Worm (Caenorhabditis elegans): ENCODE data around the gene msp-56.

The msp-56 gene

DNA sequence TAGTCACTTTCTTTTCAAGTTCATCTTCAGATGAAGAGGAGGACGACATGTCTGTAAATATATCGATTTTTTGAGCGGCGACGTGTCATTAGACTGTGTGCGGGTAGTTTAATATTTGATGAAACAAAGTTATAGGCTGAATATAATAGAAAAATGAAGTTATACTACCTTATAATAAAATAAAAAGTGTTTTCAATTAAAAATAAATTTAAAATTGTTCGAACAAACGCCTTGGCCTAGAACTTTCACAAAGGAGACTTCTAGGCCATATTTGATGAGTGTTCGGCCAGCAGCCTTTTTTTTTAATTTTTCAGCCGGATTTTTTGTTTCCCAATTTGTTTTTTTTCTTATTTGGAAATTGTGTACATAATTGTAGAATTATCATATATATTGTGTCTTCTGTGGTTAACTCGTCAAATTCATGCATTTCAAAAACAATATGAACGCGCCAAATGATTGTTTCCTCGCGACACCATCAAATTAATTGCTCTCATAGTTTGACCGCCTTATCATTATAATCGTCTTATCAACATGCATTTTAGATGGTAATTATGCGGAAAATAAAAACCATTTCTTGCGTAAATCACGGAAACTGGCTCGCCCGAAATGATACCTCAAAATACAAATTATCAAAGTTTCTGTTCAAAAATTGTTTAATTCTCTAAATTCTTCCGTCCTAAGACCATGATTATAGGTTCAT is 43.9 kb upstream of the msp-56 start, which contains the start of gene T13F2.2 (continued):
- TF ChIP-seq lin-35 (GFP tag; optimal IDR thresholded peaks at IDR 0.05), result peak in 1 of 2 experiments; percentile 15

DNA sequence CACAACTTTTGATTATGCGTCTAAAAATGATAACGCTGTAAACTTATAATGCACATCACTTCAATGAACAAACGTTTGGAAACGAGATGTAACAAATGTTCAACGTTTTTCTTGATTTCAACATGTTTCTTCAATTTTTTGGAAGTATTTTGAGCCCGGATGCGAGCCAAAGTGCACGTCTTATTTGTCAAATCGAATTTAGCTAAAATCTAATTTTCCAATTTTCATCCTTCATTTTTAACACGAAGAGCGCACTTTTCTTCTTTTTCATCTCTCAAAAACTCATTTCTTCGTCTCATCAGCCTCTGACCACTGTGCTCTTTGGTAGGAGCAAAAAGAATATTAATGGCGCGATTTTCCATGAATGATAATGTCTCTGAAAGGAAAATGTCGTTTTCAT is 43.0 kb upstream of the msp-56 start:
- TF ChIP-seq ces-1 (GFP tag; optimal IDR thresholded peaks at IDR 0.05) (peak; percentile 72), ceh-90 (tag; optimal IDR thresholded peaks at IDR 0.05) (no peak), efl-1 (optimal IDR thresholded peaks at IDR 0.05) (no peak), efl-1 (GFP tag; optimal IDR thresholded peaks at IDR 0.05 in 1 of 2) (no peak), isw-1 (GFP tag; IDR thresholded peaks at IDR 0.05) (no peak), nhr-90 (tag; optimal IDR thresholded peaks at IDR 0.05; ENCODE audit: poor library complexity) (no peak), ztf-11 (tag; optimal IDR thresholded peaks at IDR 0.05) (no peak), lin-39 (tag; optimal IDR thresholded peaks at IDR 0.05) (no peak), hlh-17 (GFP tag; optimal IDR thresholded peaks at IDR 0.05; ENCODE audit: borderline replicate concordance) (no peak), nhr-77 (tag; optimal IDR thresholded peaks at IDR 0.05) (no peak), ama-1 (optimal IDR thresholded peaks at IDR 0.05) (no peak), mef-2 (tag; optimal IDR thresholded peaks at IDR 0.05) (no peak), alr-1 (tag; optimal IDR thresholded peaks at IDR 0.05; ENCODE audit: borderline replicate concordance) (no peak), egl-13 (tag; optimal IDR thresholded peaks at IDR 0.05) (no peak), nhr-47 (tag; optimal IDR thresholded peaks at IDR 0.05) (peak; percentile 8), nhr-85 (tag) (no peak), xbp-1 (tag; optimal IDR thresholded peaks at IDR 0.05) (no peak), sup-37 (GFP tag; optimal IDR thresholded peaks at IDR 0.05) (no peak), nhr-71 (tag; optimal IDR thresholded peaks at IDR 0.05) (peak; percentile 40), lin-35 (GFP tag; optimal IDR thresholded peaks at IDR 0.05) (no peak), dsc-1 (tag; optimal IDR thresholded peaks at IDR 0.05) (peak; percentile 54), unc-30 (tag; optimal IDR thresholded peaks at IDR 0.05) (no peak), ceh-63 (GFP tag; optimal IDR thresholded peaks at IDR 0.05) (no peak), ceh-8 (GFP tag; optimal IDR thresholded peaks at IDR 0.05) (peak; percentile 46), lin-14 (GFP tag; optimal IDR thresholded peaks at IDR 0.05) (peak; percentile 71), fkh-10 (GFP tag; optimal IDR thresholded peaks at IDR 0.05) (peak; percentile 52), dpl-1 (GFP tag; optimal IDR thresholded peaks at IDR 0.05) (no peak), hlh-4 (tag; optimal IDR thresholded peaks at IDR 0.05) (no peak), C04F5.9 (tag; optimal IDR thresholded peaks at IDR 0.05) (no peak), tbx-2 (tag; optimal IDR thresholded peaks at IDR 0.05) (no peak), elt-3 (tag; optimal IDR thresholded peaks at IDR 0.05) (no peak), C16A3.4 (tag; optimal IDR thresholded peaks at IDR 0.05) (no peak), nhr-20 (tag; optimal IDR thresholded peaks at IDR 0.05) (no peak), mab-9 (GFP tag; IDR thresholded peaks at IDR 0.05) (no peak), elt-2 (tag; optimal IDR thresholded peaks at IDR 0.05) (no peak), fkh-8 (tag; optimal IDR thresholded peaks at IDR 0.05) (peak; percentile 3), skn-1 (tag; optimal IDR thresholded peaks at IDR 0.05) (no peak), fkh-4 (tag; optimal IDR thresholded peaks at IDR 0.05; ENCODE audit: borderline replicate concordance) (no peak), ztf-4 (tag; optimal IDR thresholded peaks at IDR 0.05) (no peak), nhr-76 (tag; optimal IDR thresholded peaks at IDR 0.05) (no peak), swsn-7 (tag; optimal IDR thresholded peaks at IDR 0.05) (no peak), hpl-2 (GFP tag; optimal IDR thresholded peaks at IDR 0.05) (no peak), rnt-1 (tag; optimal IDR thresholded peaks at IDR 0.05) (no peak)

Data from whole organism, L1 larva.